Worm (Caenorhabditis elegans): ENCODE results near the gene F22D3.4.

DNA sequence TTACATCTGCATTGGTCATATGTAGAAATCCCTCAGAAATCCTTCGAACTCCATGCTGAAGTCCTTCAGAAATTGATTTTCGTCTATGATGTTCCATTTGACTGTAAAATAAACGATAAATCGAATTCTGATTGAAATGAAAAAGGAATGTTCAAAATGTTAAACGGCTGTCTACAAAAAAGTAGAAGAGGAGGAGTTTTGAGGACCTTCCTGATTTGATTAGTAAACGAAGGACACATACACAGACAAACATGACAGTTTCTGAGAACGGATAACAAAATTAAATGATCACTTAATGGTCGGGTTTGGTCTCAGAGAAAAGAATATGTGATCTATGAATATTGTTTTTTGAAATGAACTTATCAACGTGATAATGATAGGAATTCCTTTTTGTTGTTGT, 50.4 kb downstream of the F22D3.4 start, which contains the start of gene slc-36.5:
- TF ChIP-seq ama-1 (optimal IDR thresholded peaks at IDR 0.05) = no peak
- TF ChIP-seq flt-1 (GFP tag; IDR thresholded peaks at IDR 0.05) = no peak
- TF ChIP-seq hmbx-1 (tag; optimal IDR thresholded peaks at IDR 0.05) = no peak
- no peak for TF ChIP-seq ceh-36 (tag; optimal IDR thresholded peaks at IDR 0.05)
- TF ChIP-seq ets-7 (tag; optimal IDR thresholded peaks at IDR 0.05) = no peak
- TF ChIP-seq aly-1 (tag; optimal IDR thresholded peaks at IDR 0.05) = no peak
- TF ChIP-seq tbx-11 (GFP tag; IDR thresholded peaks at IDR 0.05) = no peak
- TF ChIP-seq ceh-13 (GFP tag; optimal IDR thresholded peaks at IDR 0.05) = no peak
- TF ChIP-seq tra-4 (tag; optimal IDR thresholded peaks at IDR 0.05) = no peak
- no peak for TF ChIP-seq tbx-37 (GFP tag; conservative IDR thresholded peaks at IDR 0.05)
- no peak for TF ChIP-seq hmg-4 (GFP tag; optimal IDR thresholded peaks at IDR 0.05)
- TF ChIP-seq pes-1 (GFP tag; IDR thresholded peaks at IDR 0.05) = no peak
